Worm (Caenorhabditis elegans): ENCODE results near the gene F02D8.4.

The F02D8.4 gene

ce11 chrV:14954633-14955032, 30.1 kb upstream of the F02D8.4 start, which contains the start of gene C30G7.5:
TSS of gene C30G7.5 (minus strand) at chrV:14954733.
- no peak for TF ChIP-seq dpl-1 (GFP tag; optimal IDR thresholded peaks at IDR 0.05)
- no peak for TF ChIP-seq ces-1 (GFP tag; optimal IDR thresholded peaks at IDR 0.05)
- TF ChIP-seq ztf-4 (tag; optimal IDR thresholded peaks at IDR 0.05): no peak
- TF ChIP-seq nhr-11 (tag; optimal IDR thresholded peaks at IDR 0.05): no peak
- TF ChIP-seq Y116A8C.19 (tag; optimal IDR thresholded peaks at IDR 0.05; ENCODE audit: borderline replicate concordance): no peak
- no peak for TF ChIP-seq lin-35 (GFP tag; optimal IDR thresholded peaks at IDR 0.05)
- TF ChIP-seq aha-1 (tag; optimal IDR thresholded peaks at IDR 0.05): no peak
- no peak for TF ChIP-seq lin-13 (GFP tag; optimal IDR thresholded peaks at IDR 0.05)
- no peak for TF ChIP-seq nhr-28 (tag; optimal IDR thresholded peaks at IDR 0.05)

- no peak for TF ChIP-seq alr-1 (tag; optimal IDR thresholded peaks at IDR 0.05; ENCODE audit: borderline replicate concordance)
- TF ChIP-seq vab-15 (tag; optimal IDR thresholded peaks at IDR 0.05): no peak
- TF ChIP-seq F16B12.6 (tag; optimal IDR thresholded peaks at IDR 0.05): no peak
- TF ChIP-seq fos-1 (tag; optimal IDR thresholded peaks at IDR 0.05): no peak
- no peak for TF ChIP-seq lin-39 (tag; optimal IDR thresholded peaks at IDR 0.05)
- TF ChIP-seq C04F5.9 (tag; optimal IDR thresholded peaks at IDR 0.05): no peak
- TF ChIP-seq nhr-11 (tag; optimal IDR thresholded peaks at IDR 0.05): no peak
- no peak for TF ChIP-seq elt-3 (tag; optimal IDR thresholded peaks at IDR 0.05)
- no peak for TF ChIP-seq mdl-1 (tag; optimal IDR thresholded peaks at IDR 0.05)
- TF ChIP-seq pqm-1 (tag; optimal IDR thresholded peaks at IDR 0.05): no peak
- no peak for TF ChIP-seq tlp-1 (tag; optimal IDR thresholded peaks at IDR 0.05)
- TF ChIP-seq C16A3.4 (tag; optimal IDR thresholded peaks at IDR 0.05): no peak
- TF ChIP-seq egl-13 (tag; optimal IDR thresholded peaks at IDR 0.05): no peak
- no peak for TF ChIP-seq blmp-1 (tag; optimal IDR thresholded peaks at IDR 0.05)
- TF ChIP-seq fkh-10 (GFP tag; optimal IDR thresholded peaks at IDR 0.05): no peak
- no peak for TF ChIP-seq isw-1 (GFP tag; IDR thresholded peaks at IDR 0.05)
- no peak for TF ChIP-seq ztf-11 (tag; optimal IDR thresholded peaks at IDR 0.05)
Observed at ce11 chrV:14955676-14956075, 29.0 kb upstream of the F02D8.4 start, which contains the start of gene F02D8.9. TSS of gene F02D8.9 (minus strand) at chrV:14955776.

ce11 chrV:14971136-14971535, 13.6 kb upstream of the F02D8.4 start, which contains the start of gene nlp-59:
TSS of gene nlp-59 (plus strand) at chrV:14971436.
- TF ChIP-seq irx-1 (tag; optimal IDR thresholded peaks at IDR 0.05) (no peak), unc-98 (GFP tag; IDR thresholded peaks at IDR 0.05) (no peak), nhr-76 (tag; optimal IDR thresholded peaks at IDR 0.05) (no peak), rnt-1 (tag; optimal IDR thresholded peaks at IDR 0.05) (no peak), unc-130 (tag; optimal IDR thresholded peaks at IDR 0.05) (no peak), lsy-2 (tag; optimal IDR thresholded peaks at IDR 0.05) (no peak), grh-1 (GFP tag; IDR thresholded peaks at IDR 0.05) (no peak), egl-27 (tag; optimal IDR thresholded peaks at IDR 0.05) (no peak), jun-1 (tag; optimal IDR thresholded peaks at IDR 0.05) (no peak), nhr-90 (tag; optimal IDR thresholded peaks at IDR 0.05; ENCODE audit: poor library complexity) (no peak), ets-5 (GFP tag; IDR thresholded peaks at IDR 0.05) (no peak)

ce11 chrV:14978205-14978751, 6.4 kb upstream of the F02D8.4 start, which contains the start of the genes grd-12 and F02D8.1:
TSS of gene grd-12 (plus strand) at chrV:14978505.
TSS of gene F02D8.1 (minus strand) at chrV:14978701.
- TF ChIP-seq unc-30 (tag; optimal IDR thresholded peaks at IDR 0.05) (no peak), ztf-4 (tag; optimal IDR thresholded peaks at IDR 0.05) (no peak), pax-3 (tag; optimal IDR thresholded peaks at IDR 0.05) (no peak), tbx-2 (tag; optimal IDR thresholded peaks at IDR 0.05) (no peak), nhr-85 (tag) (no peak), unc-62 (GFP tag; optimal IDR thresholded peaks at IDR 0.05) (no peak), nhr-28 (tag; optimal IDR thresholded peaks at IDR 0.05) (no peak), zip-4 (GFP tag; optimal IDR thresholded peaks at IDR 0.05) (no peak), unc-98 (GFP tag; IDR thresholded peaks at IDR 0.05) (no peak), zag-1 (tag; optimal IDR thresholded peaks at IDR 0.05) (no peak), unc-86 (tag; optimal IDR thresholded peaks at IDR 0.05) (no peak), Y116A8C.19 (tag; optimal IDR thresholded peaks at IDR 0.05; ENCODE audit: borderline replicate concordance) (no peak), ceh-88 (GFP tag; IDR thresholded peaks at IDR 0.05) (no peak), nhr-12 (tag; optimal IDR thresholded peaks at IDR 0.05) (no peak), fos-1 (tag; optimal IDR thresholded peaks at IDR 0.05) (no peak)

Data from whole organism, L1 larva.